Fruit fly (Drosophila melanogaster) whole organism, adult: ENCODE data around the gene Adsl.

Experiments used
- CG11617 ChIP-seq: fragments of 200-800 bp; sonication (Bioruptor generic); optimal IDR thresholded peaks from 2 replicates; lab custom pipeline; 2017; ENCODE audit warnings: mild to moderate bottlenecking, missing biosample characterization, missing genetic modification reagents, missing genetic modification characterization
- CG14711 ChIP-seq: fragments of 200-800 bp; sonication (Bioruptor generic); optimal IDR thresholded peaks from 2 replicates; lab custom pipeline; 2018; ENCODE audit warnings: missing biosample characterization, mild to moderate bottlenecking, missing genetic modification characterization, moderate library complexity
- cic ChIP-seq: fragments of 200-800 bp; sonication (Bioruptor generic); optimal IDR thresholded peaks from 2 replicates; lab custom pipeline; 2017; ENCODE audit warnings: missing biosample characterization, mild to moderate bottlenecking, missing genetic modification characterization, moderate library complexity
- kay ChIP-seq: fragments of 200-800 bp; sonication (Bioruptor generic); peaks from one replicate; lab custom pipeline; 2016; ENCODE audit warnings: missing biosample characterization, missing genetic modification characterization, borderline replicate concordance
- ovo ChIP-seq: fragments of 200-800 bp; sonication (Bioruptor generic); optimal IDR thresholded peaks from 2 replicates; lab custom pipeline; 2016; ENCODE audit warnings: missing biosample characterization, missing genetic modification characterization
- pad ChIP-seq: fragments of 200-800 bp; sonication (Bioruptor generic); optimal IDR thresholded peaks from 3 replicates; lab custom pipeline; 2017; ENCODE audit warnings: missing biosample characterization, missing genetic modification characterization, mild to moderate bottlenecking, moderate library complexity, missing genetic modification reagents
- toe ChIP-seq: fragments of 200-800 bp; sonication (Bioruptor generic); optimal IDR thresholded peaks from 2 replicates; lab custom pipeline; 2016; ENCODE audit warnings: missing biosample characterization, missing genetic modification characterization

DNA sequence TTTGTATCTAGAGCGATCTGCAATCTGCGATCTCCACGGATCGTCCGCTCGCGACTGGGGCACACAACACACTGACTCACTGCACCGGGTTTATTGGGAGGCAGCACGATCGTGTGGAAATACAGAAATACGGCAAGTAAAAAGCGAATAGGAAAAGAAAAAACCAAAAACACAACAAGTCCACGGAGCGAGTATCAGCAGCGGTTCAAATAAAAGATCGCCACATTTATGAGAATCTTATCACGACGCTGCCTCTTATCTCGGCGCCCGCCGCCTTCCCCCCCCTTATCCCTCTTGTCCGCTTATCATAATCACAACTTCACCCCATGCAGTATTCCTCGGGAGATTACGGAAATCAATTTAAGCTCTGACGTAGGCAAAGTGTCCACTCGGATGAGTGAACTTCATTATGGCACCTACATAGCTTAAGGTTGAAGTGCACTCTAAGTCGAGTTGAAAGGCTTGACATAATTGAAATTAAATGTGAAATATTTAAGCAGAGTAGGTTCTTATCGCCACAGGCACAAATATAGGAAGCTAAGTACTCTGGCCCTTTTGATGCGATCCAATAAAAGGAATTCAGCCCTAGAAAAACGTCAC, 38.7 kb downstream of the Adsl start, which contains the start of gene AhcyL2:
- no peak for TF ChIP-seq CG14711 (tag; lab: Kevin White, UChicago)
- no peak for TF ChIP-seq pad (GFP tag; lab: Kevin White, UChicago)
- TF ChIP-seq toe (GFP tag; lab: Kevin White, UChicago): no peak
- TF ChIP-seq cic: peak; percentile 74
- no peak for TF ChIP-seq ovo (GFP tag; lab: Kevin White, UChicago)
- TF ChIP-seq CG11617 (GFP tag; lab: Kevin White, UChicago): no peak
- peak; percentile 78 for TF ChIP-seq kay (GFP tag; lab: Kevin White, UChicago)
